Worm (Caenorhabditis elegans) whole organism, mixed stage, embryonic: ENCODE results near the gene Y43F8B.28.

Source experiments
- ceh-83 ChIP-seq: fragments of 200-800 bp; sonication (Bioruptor generic); optimal IDR thresholded peaks from 2 replicates; lab custom pipeline; 2018; ENCODE audit warnings: mild to moderate bottlenecking, missing genetic modification characterization, missing compliant biosample characterization
- ces-1 ChIP-seq: fragments of 150-350 bp; optimal IDR thresholded peaks from 2 replicates; lab custom pipeline; 2014; ENCODE audit warnings: missing biosample characterization, missing genetic modification reagents, missing genetic modification characterization
- elt-3 ChIP-seq: fragments of 150-350 bp; optimal IDR thresholded peaks from 2 replicates; lab custom pipeline; 2014; ENCODE audit warnings: missing biosample characterization, missing genetic modification characterization
- nhr-12 ChIP-seq: fragments of 150-350 bp; optimal IDR thresholded peaks from 2 replicates; lab custom pipeline; 2014; ENCODE audit warnings: missing biosample characterization, missing genetic modification characterization
- nhr-237 ChIP-seq: fragments of 150-350 bp; optimal IDR thresholded peaks from 2 replicates; lab custom pipeline; 2014; ENCODE audit warnings: missing biosample characterization, missing genetic modification characterization
- nhr-28 ChIP-seq: fragments of 150-350 bp; optimal IDR thresholded peaks from 2 replicates; lab custom pipeline; 2014; ENCODE audit warnings: missing biosample characterization, missing genetic modification characterization
- nhr-76 ChIP-seq: sonication (generic microtip); optimal IDR thresholded peaks from 2 replicates; lab custom pipeline; 2017; ENCODE audit warnings: missing biosample characterization, missing genetic modification characterization
- pha-4 ChIP-seq: fragments of 150-350 bp; optimal IDR thresholded peaks from 2 replicates; lab custom pipeline; 2018; ENCODE audit warnings: missing biosample characterization, missing genetic modification reagents, missing genetic modification characterization
- sem-2 ChIP-seq: fragments of 200-800 bp; sonication (Bioruptor generic); optimal IDR thresholded peaks from 2 replicates; lab custom pipeline; 2018; ENCODE audit warnings: mild to moderate bottlenecking, missing genetic modification characterization, missing compliant biosample characterization
- snpc-4 ChIP-seq: fragments of 150-350 bp; optimal IDR thresholded peaks from 2 replicates; lab custom pipeline; 2014; ENCODE audit warnings: missing biosample characterization, missing genetic modification characterization
- sptf-1 ChIP-seq: sonication (generic microtip); optimal IDR thresholded peaks from 2 replicates; lab custom pipeline; 2017; ENCODE audit warnings: mild to moderate bottlenecking, missing genetic modification characterization, moderate library complexity, missing compliant biosample characterization
- tbx-8 ChIP-seq: fragments of 200-800 bp; sonication (Bioruptor generic); optimal IDR thresholded peaks from 2 replicates; lab custom pipeline; 2018; ENCODE audit warnings: mild to moderate bottlenecking, missing genetic modification characterization, moderate library complexity, missing compliant biosample characterization
- unc-62 ChIP-seq: fragments of 150-350 bp; optimal IDR thresholded peaks from 2 replicates; lab custom pipeline; 2014; ENCODE audit warnings: missing biosample characterization, missing genetic modification reagents, missing genetic modification characterization

DNA sequence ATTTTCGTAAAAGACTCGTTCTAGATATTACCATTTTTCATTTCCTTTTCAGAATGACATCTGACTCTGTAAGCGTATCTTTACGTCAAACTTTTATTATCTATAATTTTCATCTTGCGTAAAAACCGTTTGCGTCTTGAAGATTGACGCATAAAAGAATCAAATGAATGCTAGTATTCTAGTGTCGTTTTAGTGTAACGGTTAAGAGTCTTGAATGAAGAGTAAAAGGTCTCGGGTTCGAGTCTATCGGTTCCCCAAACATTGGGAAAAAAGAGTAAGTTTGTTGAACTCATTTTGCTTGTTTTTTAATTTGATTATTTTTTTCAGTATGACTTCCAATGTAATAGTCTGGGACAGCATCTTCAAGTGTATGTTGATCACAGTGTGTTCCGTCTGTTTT lies 612 bp upstream of the Y43F8B.28 start, which contains the start of gene Y43F8B.17:
- TF ChIP-seq sem-2 (GFP tag; lab: Kevin White, UChicago), result no peak
- no peak for TF ChIP-seq tbx-8 (GFP tag; lab: Kevin White, UChicago)
- no peak for TF ChIP-seq snpc-4 (tag; lab: Kevin White, UChicago)
- no peak for TF ChIP-seq nhr-76 (tag; lab: Kevin White, UChicago)
- TF ChIP-seq sptf-1 (tag; lab: Kevin White, UChicago), result no peak
- TF ChIP-seq elt-3 (tag; lab: Kevin White, UChicago), result no peak
- no peak for TF ChIP-seq unc-62 (GFP tag; lab: Kevin White, UChicago)
- TF ChIP-seq nhr-237 (tag; lab: Kevin White, UChicago), result no peak
- no peak for TF ChIP-seq nhr-12 (tag; lab: Kevin White, UChicago)
- TF ChIP-seq pha-4 (tag; lab: Kevin White, UChicago), result no peak
- TF ChIP-seq ces-1 (GFP tag; lab: Kevin White, UChicago), result no peak
- TF ChIP-seq ceh-83 (GFP tag; lab: Kevin White, UChicago), result no peak
- no peak for TF ChIP-seq nhr-28
